Fruit fly (Drosophila melanogaster) whole organism, embryonic: ENCODE results near the gene Iyd.

Experiments used
- CG10274 ChIP-seq: fragments of 200-800 bp; sonication (Bioruptor generic); optimal IDR thresholded peaks from 3 replicates; lab custom pipeline; 2017; ENCODE audit warnings: missing biosample characterization, mild to moderate bottlenecking, missing genetic modification characterization
- CG11398 ChIP-seq: fragments of 200-800 bp; sonication (Bioruptor generic); optimal IDR thresholded peaks from 2 replicates; lab custom pipeline; 2016; ENCODE audit warnings: missing biosample characterization, missing genetic modification characterization
- CG15269 ChIP-seq: fragments of 200-800 bp; sonication (Bioruptor generic); optimal IDR thresholded peaks from 2 replicates; lab custom pipeline; 2018; ENCODE audit warnings: missing biosample characterization, mild to moderate bottlenecking, missing genetic modification characterization, moderate library complexity
- CG15514 ChIP-seq: fragments of 200-800 bp; sonication (Bioruptor generic); optimal IDR thresholded peaks from 3 replicates; lab custom pipeline; 2017; ENCODE audit warnings: missing biosample characterization, missing genetic modification characterization, mild to moderate bottlenecking, moderate library complexity, missing genetic modification reagents
- CG17829 ChIP-seq: fragments of 200-800 bp; optimal IDR thresholded peaks from 2 replicates; lab custom pipeline; 2019; ENCODE audit warnings: missing biosample characterization, mild to moderate bottlenecking, missing genetic modification characterization, moderate library complexity
- CG4617 ChIP-seq: fragments of 200-800 bp; sonication (Bioruptor generic); optimal IDR thresholded peaks from 3 replicates; lab custom pipeline; 2016; ENCODE audit warnings: missing biosample characterization, missing genetic modification characterization, borderline replicate concordance
- CG7372 ChIP-seq: fragments of 200-800 bp; sonication (Bioruptor generic); IDR thresholded peaks from 2 replicates; pipeline ENCODE4 v1.3.6; 2022; ENCODE audit warnings: missing biosample characterization, missing genetic modification characterization
- CG7987 ChIP-seq: fragments of 200-800 bp; sonication (Bioruptor generic); optimal IDR thresholded peaks from 2 replicates; lab custom pipeline; 2018; ENCODE audit warnings: missing biosample characterization, mild to moderate bottlenecking, missing genetic modification characterization, moderate library complexity
- CG8924 ChIP-seq: fragments of 200-800 bp; optimal IDR thresholded peaks from 3 replicates; lab custom pipeline; 2019; ENCODE audit warnings: missing biosample characterization, mild to moderate bottlenecking, missing genetic modification characterization, moderate library complexity
- CHES-1-like ChIP-seq: fragments of 200-800 bp; sonication (Bioruptor generic); optimal IDR thresholded peaks from 2 replicates; lab custom pipeline; 2016; ENCODE audit warnings: missing biosample characterization, missing genetic modification characterization
- Camta ChIP-seq: fragments of 200-800 bp; sonication (Bioruptor generic); optimal IDR thresholded peaks from 2 replicates; lab custom pipeline; 2016; ENCODE audit warnings: missing biosample characterization, missing genetic modification characterization
- D19A ChIP-seq: fragments of 200-800 bp; optimal IDR thresholded peaks from 3 replicates; lab custom pipeline; 2019; ENCODE audit warnings: missing biosample characterization, mild to moderate bottlenecking, missing genetic modification characterization, moderate library complexity
- D19B ChIP-seq: fragments of 200-800 bp; sonication (Bioruptor generic); optimal IDR thresholded peaks from 2 replicates; lab custom pipeline; 2017; ENCODE audit warnings: missing biosample characterization, mild to moderate bottlenecking, missing genetic modification characterization
- Dbx ChIP-seq: fragments of 200-800 bp; sonication (Bioruptor generic); IDR thresholded peaks from 3 replicates; pipeline ENCODE4 v1.3.6; 2022; ENCODE audit warnings: missing biosample characterization, missing genetic modification characterization
- Dip2 ChIP-seq: fragments of 200-800 bp; sonication (Bioruptor generic); IDR thresholded peaks from 2 replicates; pipeline ENCODE4 v1.3.6; 2022; ENCODE audit warnings: missing biosample characterization, missing genetic modification characterization
- Dll ChIP-seq: fragments of 200-800 bp; sonication (Bioruptor generic); IDR thresholded peaks from 4 replicates; pipeline ENCODE4 v1.3.6; 2022; ENCODE audit warnings: missing biosample characterization, missing genetic modification characterization; ENCODE audit not compliant: partially characterized antibody
- GATAe ChIP-seq: fragments of 200-800 bp; sonication (Bioruptor generic); conservative IDR thresholded peaks from 2 replicates; pipeline ENCODE4 v1.3.6; 2022; ENCODE audit warnings: missing biosample characterization, missing genetic modification characterization
- HLH3B ChIP-seq: fragments of 200-800 bp; sonication (Bioruptor generic); IDR thresholded peaks from 2 replicates; pipeline ENCODE4 v1.3.6; 2022; ENCODE audit warnings: missing biosample characterization, missing genetic modification characterization
- HLH4C ChIP-seq: fragments of 200-800 bp; sonication (Bioruptor generic); IDR thresholded peaks from 3 replicates; pipeline ENCODE4 v1.3.6; 2022; ENCODE audit warnings: missing biosample characterization, missing genetic modification characterization; ENCODE audit not compliant: partially characterized antibody
- Hr3 ChIP-seq: fragments of 200-800 bp; sonication (Bioruptor generic); optimal IDR thresholded peaks from 3 replicates; lab custom pipeline; 2016; ENCODE audit warnings: missing biosample characterization, missing genetic modification characterization
- Max ChIP-seq: fragments of 200-800 bp; sonication (Bioruptor generic); optimal IDR thresholded peaks from 2 replicates; lab custom pipeline; 2016; ENCODE audit warnings: missing biosample characterization, mild to moderate bottlenecking, missing genetic modification characterization
- Rfx ChIP-seq: fragments of 200-800 bp; sonication (Bioruptor generic); IDR thresholded peaks from 2 replicates; pipeline ENCODE4 v1.3.6; 2022; ENCODE audit warnings: missing biosample characterization, missing genetic modification characterization
- Sox102F ChIP-seq: fragments of 200-800 bp; sonication (Bioruptor generic); optimal IDR thresholded peaks from 2 replicates; lab custom pipeline; 2018; ENCODE audit warnings: missing biosample characterization, mild to moderate bottlenecking, missing genetic modification characterization, moderate library complexity
- Sry-β ChIP-seq: fragments of 200-800 bp; sonication (Bioruptor generic); optimal IDR thresholded peaks from 2 replicates; lab custom pipeline; 2018; ENCODE audit warnings: missing biosample characterization, mild to moderate bottlenecking, missing genetic modification characterization, moderate library complexity
- aop ChIP-seq: fragments of 200-800 bp; sonication (Bioruptor generic); IDR thresholded peaks from 2 replicates; pipeline ENCODE4 v1.3.6; 2022; ENCODE audit warnings: missing biosample characterization, missing genetic modification characterization
- cad ChIP-seq: fragments of >200 bp; optimal IDR thresholded peaks from 2 replicates; lab custom pipeline; 2017; ENCODE audit warnings: missing biosample characterization, missing genetic modification characterization
- chif ChIP-seq, 2 experiments: fragments of 200-800 bp; sonication (Bioruptor generic); optimal IDR thresholded peaks; 3 replicates each; lab custom pipeline; 2016; ENCODE audit warnings: missing biosample characterization in 2 of 2, missing genetic modification characterization in 2 of 2
- chm ChIP-seq: fragments of 200-800 bp; sonication (Bioruptor generic); IDR thresholded peaks from 2 replicates; pipeline ENCODE4 v1.3.6; 2022; ENCODE audit warnings: missing biosample characterization, missing genetic modification characterization
- croc ChIP-seq: fragments of 200-800 bp; sonication (Bioruptor generic); conservative IDR thresholded peaks from 3 replicates; pipeline ENCODE4 v1.3.6; 2022; ENCODE audit warnings: missing biosample characterization, missing genetic modification characterization
- crol ChIP-seq: fragments of 200-800 bp; sonication (Bioruptor generic); IDR thresholded peaks from 2 replicates; pipeline ENCODE4 v1.3.6; 2022; ENCODE audit warnings: missing biosample characterization, missing genetic modification characterization
- crp ChIP-seq, 2 experiments: fragments of 200-800 bp; sonication (Bioruptor generic); optimal IDR thresholded peaks; 2 replicates in 1 of 2; 3 replicates in 1 of 2; lab custom pipeline; 2017; ENCODE audit warnings: missing biosample characterization in 2 of 2, missing genetic modification characterization in 2 of 2, mild to moderate bottlenecking in 1 of 2, moderate library complexity in 1 of 2
- dati ChIP-seq: fragments of 200-800 bp; sonication (Bioruptor generic); IDR thresholded peaks from 2 replicates; pipeline ENCODE4 v1.3.6; 2022; ENCODE audit warnings: missing biosample characterization, missing genetic modification characterization
- dm ChIP-seq: fragments of 200-800 bp; sonication (Bioruptor generic); optimal IDR thresholded peaks from 3 replicates; lab custom pipeline; 2016; ENCODE audit warnings: missing biosample characterization, missing genetic modification characterization
- dmrt99B ChIP-seq: fragments of 200-800 bp; sonication (Bioruptor generic); optimal IDR thresholded peaks from 2 replicates; lab custom pipeline; 2018; ENCODE audit warnings: missing biosample characterization, mild to moderate bottlenecking, missing genetic modification characterization, moderate library complexity
- ems ChIP-seq: fragments of 200-800 bp; sonication (Bioruptor generic); optimal IDR thresholded peaks from 3 replicates; lab custom pipeline; 2016; ENCODE audit warnings: missing biosample characterization, missing genetic modification characterization
- gcm2 ChIP-seq: fragments of 200-800 bp; sonication (Bioruptor generic); optimal IDR thresholded peaks from 2 replicates; lab custom pipeline; 2016; ENCODE audit warnings: missing biosample characterization, missing genetic modification characterization
- gro ChIP-seq: fragments of 200-800 bp; sonication (Bioruptor generic); optimal IDR thresholded peaks from 2 replicates; lab custom pipeline; 2016; ENCODE audit warnings: missing biosample characterization, missing genetic modification characterization
- h ChIP-seq: fragments of >200 bp; optimal IDR thresholded peaks from 2 replicates; lab custom pipeline; 2017
- hth ChIP-seq: fragments of >200 bp; optimal IDR thresholded peaks from 2 replicates; lab custom pipeline; 2017; ENCODE audit warnings: inconsistent platforms
- jumu ChIP-seq: fragments of 200-800 bp; sonication (Bioruptor generic); optimal IDR thresholded peaks from 3 replicates; lab custom pipeline; 2016; ENCODE audit warnings: missing biosample characterization, missing genetic modification characterization
- kah ChIP-seq: fragments of 200-800 bp; sonication (Bioruptor generic); optimal IDR thresholded peaks from 2 replicates; lab custom pipeline; 2018; ENCODE audit warnings: missing biosample characterization, mild to moderate bottlenecking, missing genetic modification characterization
- mirr ChIP-seq: fragments of 200-800 bp; sonication (Bioruptor generic); optimal IDR thresholded peaks from 3 replicates; lab custom pipeline; 2018; ENCODE audit warnings: missing biosample characterization, mild to moderate bottlenecking, missing genetic modification characterization
- nerfin-1 ChIP-seq: fragments of 200-800 bp; sonication (Bioruptor generic); optimal IDR thresholded peaks from 3 replicates; lab custom pipeline; 2019; ENCODE audit warnings: missing biosample characterization, mild to moderate bottlenecking, missing genetic modification characterization, moderate library complexity
- nerfin-2 ChIP-seq: fragments of 200-800 bp; sonication (Bioruptor generic); IDR thresholded peaks from 2 replicates; pipeline ENCODE4 v1.3.6; 2022; ENCODE audit warnings: missing biosample characterization, missing genetic modification characterization; ENCODE audit not compliant: partially characterized antibody
- odd ChIP-seq: fragments of 200-800 bp; sonication (Bioruptor generic); optimal IDR thresholded peaks from 2 replicates; lab custom pipeline; 2017; ENCODE audit warnings: missing biosample characterization, mild to moderate bottlenecking, missing genetic modification characterization
- phol ChIP-seq: fragments of 200-800 bp; sonication (Bioruptor generic); optimal IDR thresholded peaks from 3 replicates; lab custom pipeline; 2018; ENCODE audit warnings: missing biosample characterization, mild to moderate bottlenecking, missing genetic modification characterization, moderate library complexity
- ranshi ChIP-seq: fragments of 200-800 bp; sonication (Bioruptor generic); IDR thresholded peaks from 2 replicates; pipeline ENCODE4 v1.3.6; 2022; ENCODE audit warnings: missing biosample characterization, missing genetic modification characterization
- sens ChIP-seq: fragments of 200-800 bp; sonication (Bioruptor generic); peaks from one replicate; lab custom pipeline; 2016; ENCODE audit warnings: missing biosample characterization, missing genetic modification characterization
- slp2 ChIP-seq: fragments of 200-800 bp; sonication (Bioruptor generic); optimal IDR thresholded peaks from 2 replicates; lab custom pipeline; 2016; ENCODE audit warnings: missing biosample characterization, missing genetic modification characterization
- vfl ChIP-seq: fragments of 200-800 bp; sonication (Bioruptor generic); optimal IDR thresholded peaks from 2 replicates; lab custom pipeline; 2016; ENCODE audit warnings: missing biosample characterization, missing genetic modification characterization
- zen ChIP-seq: fragments of 200-800 bp; sonication (Bioruptor generic); optimal IDR thresholded peaks from 3 replicates; lab custom pipeline; 2018; ENCODE audit warnings: missing biosample characterization, mild to moderate bottlenecking, missing genetic modification characterization, moderate library complexity
- zf30C ChIP-seq: fragments of 200-800 bp; sonication (Bioruptor generic); optimal IDR thresholded peaks from 3 replicates; lab custom pipeline; 2018; ENCODE audit warnings: missing biosample characterization, mild to moderate bottlenecking, missing genetic modification characterization

Gene Iyd

dm6 chr3L:11119396-11119900 is 23.4 kb upstream of the Iyd start (continued):
- no peak for TF ChIP-seq dmrt99B
- TF ChIP-seq zf30C (GFP tag; lab: Kevin White, UChicago) = peak; percentile 15
- peak; percentile 37; the same call in 1 of the 3 replicates for TF ChIP-seq Dbx (GFP tag; lab: Robert Waterston, UW)
- TF ChIP-seq nerfin-1 (tag; lab: Kevin White, UChicago) = no peak
- TF ChIP-seq ranshi = no peak
- no peak for TF ChIP-seq gcm2 (GFP tag; lab: Kevin White, UChicago)
- TF ChIP-seq HLH4C (GFP tag; lab: Robert Waterston, UW) = no peak
- TF ChIP-seq mirr = no peak
- TF ChIP-seq ems (GFP tag; lab: Kevin White, UChicago) = no peak
- no peak for TF ChIP-seq chif (GFP tag; optimal IDR thresholded peaks at IDR 0.05; lab: Kevin White, UChicago)
- no peak for TF ChIP-seq Max (GFP tag; lab: Kevin White, UChicago)
- peak; percentile 15 for TF ChIP-seq cad (GFP tag; lab: Kevin White, UChicago)
- TF ChIP-seq CG7372 = no peak
- TF ChIP-seq CG15514 (GFP tag; lab: Kevin White, UChicago) = no peak
- no peak for TF ChIP-seq dm (GFP tag; lab: Kevin White, UChicago)
- no peak for TF ChIP-seq h (lab: Kevin White, UChicago)
- TF ChIP-seq HLH3B = no peak
- TF ChIP-seq chm (GFP tag; lab: Robert Waterston, UW) = no peak; the same call in 1 of the 2 replicates
- TF ChIP-seq CG4617 (GFP tag; lab: Kevin White, UChicago) = no peak
- TF ChIP-seq Dll = no peak
- TF ChIP-seq aop (GFP tag; lab: Robert Waterston, UW) = no peak
- TF ChIP-seq odd = no peak
- TF ChIP-seq CG17829 (tag; lab: Kevin White, UChicago) = no peak
- no peak for TF ChIP-seq CG7987 (GFP tag; lab: Kevin White, UChicago)
- TF ChIP-seq slp2 (GFP tag; lab: Kevin White, UChicago) = no peak
- TF ChIP-seq Rfx (GFP tag; lab: Robert Waterston, UW) = peak; percentile 63
- peak; percentile 14 for TF ChIP-seq sens (GFP tag; lab: Kevin White, UChicago)
- no peak for TF ChIP-seq croc
- TF ChIP-seq nerfin-2 (GFP tag; lab: Robert Waterston, UW) = no peak
- no peak for TF ChIP-seq Dip2 (GFP tag; lab: Robert Waterston, UW)
- no peak for TF ChIP-seq dati (GFP tag; lab: Robert Waterston, UW)
- no peak for TF ChIP-seq kah
- TF ChIP-seq hth = no peak
- no peak for TF ChIP-seq D19A (tag; lab: Kevin White, UChicago)
- TF ChIP-seq jumu (GFP tag; lab: Kevin White, UChicago) = no peak
- no peak for TF ChIP-seq gro (GFP tag; lab: Kevin White, UChicago)
- TF ChIP-seq Hr3 = no peak
- no peak for TF ChIP-seq Sry-β (GFP tag; lab: Kevin White, UChicago)
- no peak for TF ChIP-seq CG10274 (GFP tag; lab: Kevin White, UChicago)
- TF ChIP-seq zen (tag; lab: Kevin White, UChicago) = no peak
- TF ChIP-seq crp (GFP tag; optimal IDR thresholded peaks at IDR 0.05; lab: Kevin White, UChicago) = no peak
- no peak for TF ChIP-seq CG11398
- TF ChIP-seq Camta (GFP tag; lab: Kevin White, UChicago) = no peak
- no peak for TF ChIP-seq phol (tag; lab: Kevin White, UChicago)
- TF ChIP-seq GATAe (GFP tag; lab: Robert Waterston, UW) = no peak
- peak; percentile 77 for TF ChIP-seq crol (GFP tag; lab: Robert Waterston, UW)
- TF ChIP-seq CG15269 = no peak
- no peak for TF ChIP-seq CHES-1-like (GFP tag; lab: Kevin White, UChicago)
- TF ChIP-seq Sox102F (GFP tag; lab: Kevin White, UChicago) = no peak
- no peak for TF ChIP-seq D19B (GFP tag; lab: Kevin White, UChicago)
- TF ChIP-seq CG8924 (tag; lab: Kevin White, UChicago) = no peak
- TF ChIP-seq vfl (GFP tag; lab: Kevin White, UChicago) = no peak
